Fruit fly (Drosophila melanogaster): ENCODE results near the gene CG13040.

CG13040 gene

dm6 chr3L:16289067-16289466 is 37.5 kb downstream of the CG13040 start (continued):
- no peak for TF ChIP-seq wdn (GFP tag; IDR thresholded peaks at IDR 0.05)
- TF ChIP-seq Sox102F (GFP tag; optimal IDR thresholded peaks at IDR 0.05) = peak; percentile 31
- TF ChIP-seq Spps (tag; optimal IDR thresholded peaks at IDR 0.05) = no peak
- peak; percentile 5 for TF ChIP-seq tio (GFP tag; optimal IDR thresholded peaks at IDR 0.05)
- TF ChIP-seq Awh (GFP tag; IDR thresholded peaks at IDR 0.05) = no peak
- peak; percentile 47; the same call in 1 of the 3 replicates for TF ChIP-seq ase (GFP tag; IDR thresholded peaks at IDR 0.05)
- no peak for TF ChIP-seq hbn (GFP tag; IDR thresholded peaks at IDR 0.05; ENCODE audit: partially characterized antibody)
- no peak for TF ChIP-seq CG12104 (GFP tag; optimal IDR thresholded peaks at IDR 0.05)
- no peak for TF ChIP-seq dimm (GFP tag; IDR thresholded peaks at IDR 0.05)
- TF ChIP-seq esg (GFP tag; conservative IDR thresholded peaks at IDR 0.05) = peak; percentile 64; the same call in 1 of the 2 replicates
- no peak for TF ChIP-seq CG4617 (GFP tag; optimal IDR thresholded peaks at IDR 0.05; ENCODE audit: borderline replicate concordance)
- no peak for TF ChIP-seq fd102C (GFP tag; optimal IDR thresholded peaks at IDR 0.05)
- TF ChIP-seq YL-1 (GFP tag; optimal IDR thresholded peaks at IDR 0.05) = no peak
- TF ChIP-seq CG11723 (GFP tag; optimal IDR thresholded peaks at IDR 0.05) = no peak
- no peak for TF ChIP-seq chif (GFP tag; optimal IDR thresholded peaks at IDR 0.05)
- no peak for TF ChIP-seq chn (GFP tag; optimal IDR thresholded peaks at IDR 0.05)
- TF ChIP-seq Hr3 (GFP tag; optimal IDR thresholded peaks at IDR 0.05) = peak; percentile 24
- TF ChIP-seq grn (GFP tag; optimal IDR thresholded peaks at IDR 0.05) = no peak
- TF ChIP-seq GATAe (GFP tag; conservative IDR thresholded peaks at IDR 0.05) = no peak
- TF ChIP-seq ind (GFP tag; optimal IDR thresholded peaks at IDR 0.05) = peak; percentile 23
- TF ChIP-seq CG11695 (GFP tag; IDR thresholded peaks at IDR 0.05) = 0 out of 3 replicates have a peak, but pooled peaks have one; percentile 27
- TF ChIP-seq onecut (GFP tag; IDR thresholded peaks at IDR 0.05) = 0 out of 2 replicates have a peak, but pooled peaks have one; percentile 7
- peak; percentile 34; the same call in 1 of the 3 replicates for TF ChIP-seq row (GFP tag; IDR thresholded peaks at IDR 0.05)
- TF ChIP-seq CG12155 (GFP tag; optimal IDR thresholded peaks at IDR 0.05) = peak; percentile 3
- no peak for TF ChIP-seq CG14860 (GFP tag; IDR thresholded peaks at IDR 0.05; ENCODE audit: partially characterized antibody)
- no peak for TF ChIP-seq Bdp1 (GFP tag; optimal IDR thresholded peaks at IDR 0.05)
- peak; percentile 23 for TF ChIP-seq CG10209 (GFP tag; optimal IDR thresholded peaks at IDR 0.05)
- no peak for TF ChIP-seq Sox100B (GFP tag; optimal IDR thresholded peaks at IDR 0.05)
- TF ChIP-seq stwl (tag; optimal IDR thresholded peaks at IDR 0.05) = no peak
- no peak for TF ChIP-seq zfh2 (GFP tag; optimal IDR thresholded peaks at IDR 0.05)
- no peak for TF ChIP-seq CG8388 (GFP tag; optimal IDR thresholded peaks at IDR 0.05)
- no peak for TF ChIP-seq caup (GFP tag; optimal IDR thresholded peaks at IDR 0.05; ENCODE audit: severe bottlenecking)
- no peak for TF ChIP-seq CG17361 (GFP tag; IDR thresholded peaks at IDR 0.05)
- TF ChIP-seq pros (GFP tag; optimal IDR thresholded peaks at IDR 0.05) = no peak
- no peak for TF ChIP-seq ken (GFP tag; IDR thresholded peaks at IDR 0.05)
- no peak for TF ChIP-seq Hmx (GFP tag; optimal IDR thresholded peaks at IDR 0.05)
- TF ChIP-seq CoRest (tag; optimal IDR thresholded peaks at IDR 0.05) = peak; percentile 20
- TF ChIP-seq Gsc (GFP tag; IDR thresholded peaks at IDR 0.05) = no peak
- 0 out of 3 replicates have a peak, but pooled peaks have one; percentile 16 for TF ChIP-seq Aef1 (GFP tag; IDR thresholded peaks at IDR 0.05)
- TF ChIP-seq fru (optimal IDR thresholded peaks at IDR 0.05) = no peak
- TF ChIP-seq CG7786 (GFP tag; optimal IDR thresholded peaks at IDR 0.05) = no peak
- peak; percentile 67 for TF ChIP-seq CG15269 (tag; optimal IDR thresholded peaks at IDR 0.05)
- TF ChIP-seq CG2120 (GFP tag; optimal IDR thresholded peaks at IDR 0.05) = no peak
- TF ChIP-seq vvl (GFP tag; IDR thresholded peaks at IDR 0.05) = peak; percentile 40; the same call in 1 of the 2 replicates
- no peak for TF ChIP-seq rib (GFP tag; IDR thresholded peaks at IDR 0.05)
- TF ChIP-seq Meics (GFP tag; optimal IDR thresholded peaks at IDR 0.05) = peak; percentile 39
- TF ChIP-seq CG4424 (GFP tag; optimal IDR thresholded peaks at IDR 0.05) = peak; percentile 38
- TF ChIP-seq chm (GFP tag; IDR thresholded peaks at IDR 0.05) = no peak
- TF ChIP-seq CG33213 (GFP tag; optimal IDR thresholded peaks at IDR 0.05) = no peak
- TF ChIP-seq gem (tag; optimal IDR thresholded peaks at IDR 0.05) = peak; percentile 65
- no peak for TF ChIP-seq CG10979 (tag; optimal IDR thresholded peaks at IDR 0.05)
- no peak for TF ChIP-seq NC2β (GFP tag; optimal IDR thresholded peaks at IDR 0.05)
